Worm (Caenorhabditis elegans): ENCODE measurements around the gene fipr-5.

DNA sequence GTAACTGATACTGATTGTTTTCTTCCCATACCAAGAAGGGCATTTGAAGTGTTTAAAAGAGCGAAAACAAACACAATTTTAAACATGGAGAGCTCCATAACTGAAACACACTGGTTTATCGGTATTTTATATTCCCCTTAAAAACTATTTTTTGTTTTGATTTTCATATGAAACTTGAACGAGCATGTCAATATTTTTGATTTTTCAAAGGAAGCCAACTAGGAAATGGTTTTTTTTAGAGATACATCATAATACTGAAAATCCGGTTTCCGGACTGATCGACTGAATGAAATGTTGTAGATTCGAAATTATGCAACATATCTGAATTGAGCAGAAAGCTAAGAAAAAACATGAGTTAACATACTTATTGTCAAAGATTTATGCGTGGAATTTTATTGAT lies 6.1 kb upstream of the fipr-5 start, which contains the start of gene ttr-19:
- no peak for TF ChIP-seq mes-4 (tag; optimal IDR thresholded peaks at IDR 0.05)
- TF ChIP-seq Y67H2A.10 (GFP tag; conservative IDR thresholded peaks at IDR 0.05): no peak
- no peak for TF ChIP-seq lin-54 (GFP tag; optimal IDR thresholded peaks at IDR 0.05)
- TF ChIP-seq nfya-1 (tag; optimal IDR thresholded peaks at IDR 0.05; ENCODE audit: borderline replicate concordance, insufficient read depth): no peak
- no peak for TF ChIP-seq xnd-1 (tag; optimal IDR thresholded peaks at IDR 0.05)
